Worm (Caenorhabditis elegans): ENCODE data around the gene rnh-2.

rnh-2 gene

ce11 chrII:8525133-8525736 is 8.3 kb downstream of the rnh-2 start, which contains the start of the genes prp-9 and mrps-18B (continued):
- TF ChIP-seq athp-1 (tag; optimal IDR thresholded peaks at IDR 0.05): no peak
- TF ChIP-seq mcd-1 (GFP tag; IDR thresholded peaks at IDR 0.05): 0 out of 2 replicates have a peak, but pooled peaks have one; percentile 16
- no peak for TF ChIP-seq let-607 (tag; optimal IDR thresholded peaks at IDR 0.05)
- TF ChIP-seq Y79H2A.3 (GFP tag; conservative IDR thresholded peaks at IDR 0.05): no peak
- TF ChIP-seq aptf-2 (GFP tag; conservative IDR thresholded peaks at IDR 0.05): no peak
- peak; percentile 66; the same call in 1 of the 2 replicates for TF ChIP-seq madf-6 (GFP tag; IDR thresholded peaks at IDR 0.05)
- TF ChIP-seq rec-8 (tag; optimal IDR thresholded peaks at IDR 0.05): no peak
- no peak for TF ChIP-seq F55B11.4 (tag; optimal IDR thresholded peaks at IDR 0.05; ENCODE audit: borderline replicate concordance, insufficient read depth)
- no peak for TF ChIP-seq mel-28 (tag; optimal IDR thresholded peaks at IDR 0.05; ENCODE audit: borderline replicate concordance)
- no peak for TF ChIP-seq ZK185.1 (tag; optimal IDR thresholded peaks at IDR 0.05; ENCODE audit: poor library complexity, severe bottlenecking)
- no peak for TF ChIP-seq pha-4 (tag; optimal IDR thresholded peaks at IDR 0.05)
- no peak for TF ChIP-seq sptf-2 (GFP tag; optimal IDR thresholded peaks at IDR 0.05)

- TF ChIP-seq lsy-27 (tag; optimal IDR thresholded peaks at IDR 0.05; ENCODE audit: borderline replicate concordance, insufficient read depth): no peak
- no peak for TF ChIP-seq bed-1 (GFP tag; IDR thresholded peaks at IDR 0.05)
- no peak for TF ChIP-seq mxl-1 (tag; optimal IDR thresholded peaks at IDR 0.05)
- no peak for TF ChIP-seq ama-1 (optimal IDR thresholded peaks at IDR 0.05)
- no peak for TF ChIP-seq ama-1 (GFP tag; optimal IDR thresholded peaks at IDR 0.05)
Observed at ce11 chrII:8529176-8529698, 12.3 kb downstream of the rnh-2 start.

DNA sequence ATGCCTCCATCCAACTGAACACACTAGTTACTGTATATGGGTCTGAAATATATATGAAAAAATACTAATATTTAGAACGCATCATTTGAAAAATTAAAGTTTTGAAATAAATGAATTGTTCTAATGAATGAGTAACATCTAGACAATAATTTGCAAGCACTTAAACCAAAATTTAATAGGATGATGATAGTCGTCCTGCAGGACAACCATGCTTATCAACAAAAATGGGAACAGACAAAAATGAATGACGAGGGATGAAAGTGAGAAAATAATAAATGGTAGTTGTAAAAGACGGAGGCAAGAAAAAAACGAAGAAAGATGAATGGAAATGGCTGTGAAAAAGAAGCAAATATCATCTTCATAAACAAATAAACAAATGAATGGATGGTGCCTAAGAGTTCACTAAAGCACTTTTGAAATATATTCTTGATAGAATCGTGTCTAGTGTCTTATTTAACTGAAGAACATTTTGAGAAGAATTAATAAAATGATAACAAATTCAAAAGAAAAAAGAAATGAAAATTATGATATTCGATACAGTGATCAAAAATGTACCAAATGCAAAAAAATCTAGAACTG is 14.3 kb downstream of the rnh-2 start, which contains the start of gene gldi-7:
TSS of gene gldi-7 (minus strand) at position 42 of the 579 bp plus-strand sequence.
- TF ChIP-seq atf-7 (tag; optimal IDR thresholded peaks at IDR 0.05) (no peak), nhr-80 (tag; optimal IDR thresholded peaks at IDR 0.05) (peak; percentile 33), F52B5.7 (tag; optimal IDR thresholded peaks at IDR 0.05) (no peak)

- no peak for TF ChIP-seq F10E7.11 (tag; optimal IDR thresholded peaks at IDR 0.05)
- peak; percentile 36; the same call in 1 of the 2 replicates for TF ChIP-seq hmg-1.2 (GFP tag; IDR thresholded peaks at IDR 0.05)
Observed at ce11 chrII:8532015-8532414, 15.1 kb downstream of the rnh-2 start.

DNA sequence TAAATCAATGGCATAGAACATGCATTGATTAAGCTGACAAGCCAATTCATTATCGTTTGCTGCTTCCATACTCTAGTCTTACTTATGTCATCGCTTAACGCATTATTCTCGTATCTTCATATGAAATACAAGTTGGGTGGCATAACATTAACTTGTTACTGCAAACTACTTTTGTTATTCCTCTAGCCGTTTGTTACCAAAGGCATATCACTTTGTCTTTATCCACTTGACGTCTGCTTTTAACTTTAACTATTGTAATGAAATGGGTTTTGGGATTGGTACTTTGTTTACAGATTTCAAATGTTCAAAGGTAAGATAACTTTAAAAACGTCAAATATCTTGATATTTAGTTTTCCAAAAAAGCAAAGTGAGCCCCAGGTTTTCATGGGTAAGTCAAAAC is 19.1 kb downstream of the rnh-2 start, which contains the start of gene W01C9.2:
TSS of gene W01C9.2 (plus strand) at position 301 of the 400 bp plus-strand sequence.
- TF ChIP-seq ekl-4 (GFP tag; IDR thresholded peaks at IDR 0.05) (no peak), mel-28 (tag; optimal IDR thresholded peaks at IDR 0.05; ENCODE audit: borderline replicate concordance) (no peak), sptf-2 (GFP tag; optimal IDR thresholded peaks at IDR 0.05) (no peak)

DNA sequence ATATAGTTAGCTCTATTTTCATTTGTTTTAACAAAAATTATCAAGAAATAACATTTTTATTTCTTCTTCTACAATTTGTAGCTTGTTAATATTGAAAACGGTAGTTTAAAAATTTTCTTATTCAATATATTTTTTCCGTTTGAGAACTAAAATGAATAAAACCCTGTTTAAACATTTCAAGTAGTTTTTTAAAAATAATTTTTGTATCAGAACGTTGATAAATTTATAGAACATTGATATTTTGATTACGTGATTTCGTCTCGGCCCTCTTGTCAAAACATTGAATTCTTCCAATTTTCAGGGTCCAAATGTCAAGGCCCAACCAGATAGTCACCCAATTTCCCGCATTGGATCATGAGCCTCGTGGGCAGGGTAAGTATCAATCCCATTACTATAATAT is 23.5 kb downstream of the rnh-2 start, which contains the start of gene pqn-73:
TSS of gene pqn-73 (plus strand) at position 301 of the 400 bp plus-strand sequence.
- no peak for TF ChIP-seq F57A8.1 (GFP tag; optimal IDR thresholded peaks at IDR 0.05)
- TF ChIP-seq ccch-3 (GFP tag; optimal IDR thresholded peaks at IDR 0.05): no peak
- no peak for TF ChIP-seq F55B11.4 (tag; optimal IDR thresholded peaks at IDR 0.05; ENCODE audit: borderline replicate concordance, insufficient read depth)
- no peak for TF ChIP-seq rec-8 (tag; optimal IDR thresholded peaks at IDR 0.05)
- TF ChIP-seq F23B12.7 (tag; optimal IDR thresholded peaks at IDR 0.05; ENCODE audit: insufficient read depth): no peak
- no peak for TF ChIP-seq C17E4.6 (GFP tag; IDR thresholded peaks at IDR 0.05)
